Worm (Caenorhabditis elegans): Measurements from ENCODE around the gene svh-11.

ce11 chrV:2192117-2192516, 14.8 kb upstream of the svh-11 start, which contains the start of gene nhr-13:
- TF ChIP-seq pha-4 (GFP tag; IDR thresholded peaks at IDR 0.05) (no peak), pha-4 (tag; optimal IDR thresholded peaks at IDR 0.05) (no peak), dmd-9 (GFP tag; IDR thresholded peaks at IDR 0.05) (no peak), nhr-28 (tag; optimal IDR thresholded peaks at IDR 0.05) (peak; percentile 53), egl-27 (tag; optimal IDR thresholded peaks at IDR 0.05) (no peak), Y48G9A.11 (GFP tag; IDR thresholded peaks at IDR 0.05) (no peak), unc-39 (tag; optimal IDR thresholded peaks at IDR 0.05) (no peak), lin-15B (tag; optimal IDR thresholded peaks at IDR 0.05) (no peak), rbr-2 (tag; optimal IDR thresholded peaks at IDR 0.05) (no peak), ceh-82 (tag; optimal IDR thresholded peaks at IDR 0.05) (no peak), duxl-1 (tag; optimal IDR thresholded peaks at IDR 0.05; ENCODE audit: poor library complexity) (peak; percentile 30), F37D6.2 (tag; optimal IDR thresholded peaks at IDR 0.05) (no peak), dve-1 (tag; optimal IDR thresholded peaks at IDR 0.05; ENCODE audit: insufficient read depth) (peak; percentile 11), snpc-4 (tag; optimal IDR thresholded peaks at IDR 0.05) (no peak)

Measured in whole organism, L4 larva.